Worm (Caenorhabditis elegans): ENCODE results near the gene atfs-1.
A peak's percentile ranks its signal among the peaks of the same experiment; 100 is the strongest.

Gene atfs-1

ce11 chrV:14230788-14231583, 37.5 kb downstream of the atfs-1 start:
- TF ChIP-seq ama-1 (optimal IDR thresholded peaks at IDR 0.05) (no peak), tbx-11 (GFP tag; IDR thresholded peaks at IDR 0.05) (no peak), hmg-4 (GFP tag; optimal IDR thresholded peaks at IDR 0.05) (no peak), aly-1 (tag; optimal IDR thresholded peaks at IDR 0.05) (no peak), ets-7 (tag; optimal IDR thresholded peaks at IDR 0.05) (no peak), pes-1 (GFP tag; IDR thresholded peaks at IDR 0.05) (no peak), F13C5.2 (tag; optimal IDR thresholded peaks at IDR 0.05) (no peak), B0310.2 (tag; optimal IDR thresholded peaks at IDR 0.05) (no peak)

- TF ChIP-seq flt-1 (GFP tag; IDR thresholded peaks at IDR 0.05) (no peak), aly-1 (tag; optimal IDR thresholded peaks at IDR 0.05) (no peak), B0310.2 (tag; optimal IDR thresholded peaks at IDR 0.05) (no peak)
Measured at ce11 chrV:14231656-14232055, 38.2 kb downstream of the atfs-1 start.

- no peak for TF ChIP-seq flt-1 (GFP tag; IDR thresholded peaks at IDR 0.05)
- TF ChIP-seq tra-4 (tag; optimal IDR thresholded peaks at IDR 0.05): no peak
- no peak for TF ChIP-seq pes-1 (GFP tag; IDR thresholded peaks at IDR 0.05)
- no peak for TF ChIP-seq tbx-37 (GFP tag; conservative IDR thresholded peaks at IDR 0.05)
- no peak for TF ChIP-seq aly-1 (tag; optimal IDR thresholded peaks at IDR 0.05)
- TF ChIP-seq hnd-1 (tag; optimal IDR thresholded peaks at IDR 0.05): no peak
- TF ChIP-seq hmbx-1 (tag; optimal IDR thresholded peaks at IDR 0.05): no peak
- TF ChIP-seq sea-1 (GFP tag; conservative IDR thresholded peaks at IDR 0.05): no peak
- TF ChIP-seq hmg-4 (GFP tag; optimal IDR thresholded peaks at IDR 0.05): no peak
- TF ChIP-seq ceh-13 (GFP tag; optimal IDR thresholded peaks at IDR 0.05): no peak
- TF ChIP-seq F13C5.2 (tag; optimal IDR thresholded peaks at IDR 0.05): no peak
- no peak for TF ChIP-seq tbx-11 (GFP tag; IDR thresholded peaks at IDR 0.05)
- no peak for TF ChIP-seq ama-1 (optimal IDR thresholded peaks at IDR 0.05)
- TF ChIP-seq ceh-36 (tag; optimal IDR thresholded peaks at IDR 0.05): no peak
- no peak for TF ChIP-seq B0310.2 (tag; optimal IDR thresholded peaks at IDR 0.05)
Measured at ce11 chrV:14235942-14236341, 42.5 kb downstream of the atfs-1 start, which contains the start of gene ent-3. Gene ent-3, minus strand, starts transcription at chrV:14236042.

ce11 chrV:14237447-14237846, 44.0 kb downstream of the atfs-1 start:
- 0 out of 2 replicates have a peak, but pooled peaks have one; percentile 42 for TF ChIP-seq flt-1 (GFP tag; IDR thresholded peaks at IDR 0.05)
- TF ChIP-seq pes-1 (GFP tag; IDR thresholded peaks at IDR 0.05): peak; percentile 65
- TF ChIP-seq sea-1 (GFP tag; conservative IDR thresholded peaks at IDR 0.05): 0 out of 2 replicates have a peak, but pooled peaks have one; percentile 25
- 0 out of 2 replicates have a peak, but pooled peaks have one; percentile 21 for TF ChIP-seq scrt-1 (GFP tag; IDR thresholded peaks at IDR 0.05)
- peak; percentile 32; the same call in 1 of the 2 replicates for TF ChIP-seq tbx-37 (GFP tag; conservative IDR thresholded peaks at IDR 0.05)

- TF ChIP-seq flt-1 (GFP tag; IDR thresholded peaks at IDR 0.05) (no peak), ceh-36 (tag; optimal IDR thresholded peaks at IDR 0.05) (no peak), F13C5.2 (tag; optimal IDR thresholded peaks at IDR 0.05) (no peak), aly-1 (tag; optimal IDR thresholded peaks at IDR 0.05) (no peak), tbx-37 (GFP tag; conservative IDR thresholded peaks at IDR 0.05) (no peak), scrt-1 (GFP tag; IDR thresholded peaks at IDR 0.05) (no peak), hmbx-1 (tag; optimal IDR thresholded peaks at IDR 0.05) (no peak), ama-1 (optimal IDR thresholded peaks at IDR 0.05) (no peak), pes-1 (GFP tag; IDR thresholded peaks at IDR 0.05) (no peak), ets-7 (tag; optimal IDR thresholded peaks at IDR 0.05) (no peak), sea-1 (GFP tag; conservative IDR thresholded peaks at IDR 0.05) (no peak), ceh-13 (GFP tag; optimal IDR thresholded peaks at IDR 0.05) (no peak), hnd-1 (tag; optimal IDR thresholded peaks at IDR 0.05) (no peak), hmg-4 (GFP tag; optimal IDR thresholded peaks at IDR 0.05) (no peak), tra-4 (tag; optimal IDR thresholded peaks at IDR 0.05) (no peak), tbx-11 (GFP tag; IDR thresholded peaks at IDR 0.05) (no peak), B0310.2 (tag; optimal IDR thresholded peaks at IDR 0.05) (no peak)
Measured at ce11 chrV:14240694-14241201, 47.3 kb downstream of the atfs-1 start, which contains the start of gene K02E11.10. Gene K02E11.10, minus strand, starts transcription at chrV:14241151.

DNA sequence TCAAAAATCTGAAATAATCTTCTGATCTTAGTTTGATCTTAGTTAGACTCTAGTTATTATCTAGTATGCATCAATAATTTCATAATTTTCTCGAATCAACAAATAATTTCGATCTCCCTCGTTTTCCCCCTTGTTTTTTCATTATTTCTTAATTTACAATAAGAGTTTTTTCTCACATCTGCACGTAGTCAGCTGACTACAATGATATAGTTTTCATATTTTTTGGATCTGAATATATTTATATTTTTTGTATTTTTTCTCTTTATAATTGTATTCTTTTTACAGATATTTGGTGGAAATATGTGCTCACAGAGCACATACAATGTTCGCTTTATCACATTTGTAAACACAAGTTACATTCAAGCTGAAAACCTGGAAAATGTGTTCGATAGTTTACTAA, 50.4 kb downstream of the atfs-1 start, which contains the start of gene sre-7:
TSS of gene sre-7 (plus strand) at position 301 of the 400 bp plus-strand sequence.
- TF ChIP-seq tbx-11 (GFP tag; IDR thresholded peaks at IDR 0.05) (no peak), ceh-36 (tag; optimal IDR thresholded peaks at IDR 0.05) (no peak), pes-1 (GFP tag; IDR thresholded peaks at IDR 0.05) (no peak), hnd-1 (tag; optimal IDR thresholded peaks at IDR 0.05) (no peak), hmbx-1 (tag; optimal IDR thresholded peaks at IDR 0.05) (no peak), tra-4 (tag; optimal IDR thresholded peaks at IDR 0.05) (no peak), tbx-37 (GFP tag; conservative IDR thresholded peaks at IDR 0.05) (no peak), hmg-4 (GFP tag; optimal IDR thresholded peaks at IDR 0.05) (no peak), ama-1 (optimal IDR thresholded peaks at IDR 0.05) (no peak), flt-1 (GFP tag; IDR thresholded peaks at IDR 0.05) (no peak)

DNA sequence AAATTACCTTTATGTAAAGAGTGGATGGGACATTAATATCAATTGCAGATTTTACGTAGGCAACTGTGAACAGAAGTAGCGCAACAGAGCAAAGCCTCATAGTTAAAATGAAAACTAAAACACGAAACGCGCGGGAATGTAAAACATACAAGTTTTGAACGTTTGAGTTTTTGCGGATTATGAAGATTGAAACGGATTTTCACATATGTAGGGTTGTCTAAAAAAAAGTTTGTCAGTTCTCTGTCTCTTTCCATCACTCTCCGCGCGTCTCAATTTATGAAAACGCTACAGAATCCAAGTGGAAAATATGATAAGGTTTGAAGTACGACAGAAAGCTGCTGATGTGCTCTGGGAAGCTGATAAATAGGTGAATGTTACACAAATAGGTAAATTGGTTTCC, 53.3 kb downstream of the atfs-1 start, which contains the start of gene K02E11.3:
TSS of gene K02E11.3 (minus strand) at position 101 of the 400 bp plus-strand sequence.
- TF ChIP-seq F13C5.2 (tag; optimal IDR thresholded peaks at IDR 0.05) (no peak), scrt-1 (GFP tag; IDR thresholded peaks at IDR 0.05) (no peak), tra-4 (tag; optimal IDR thresholded peaks at IDR 0.05) (no peak), flt-1 (GFP tag; IDR thresholded peaks at IDR 0.05) (no peak), ceh-13 (GFP tag; optimal IDR thresholded peaks at IDR 0.05) (no peak), sea-1 (GFP tag; conservative IDR thresholded peaks at IDR 0.05) (no peak), hmbx-1 (tag; optimal IDR thresholded peaks at IDR 0.05) (no peak), hnd-1 (tag; optimal IDR thresholded peaks at IDR 0.05) (no peak), tbx-11 (GFP tag; IDR thresholded peaks at IDR 0.05) (no peak), ama-1 (optimal IDR thresholded peaks at IDR 0.05) (no peak), hmg-4 (GFP tag; optimal IDR thresholded peaks at IDR 0.05) (no peak), ets-7 (tag; optimal IDR thresholded peaks at IDR 0.05) (no peak), ceh-36 (tag; optimal IDR thresholded peaks at IDR 0.05) (no peak), pes-1 (GFP tag; IDR thresholded peaks at IDR 0.05) (no peak), tbx-37 (GFP tag; conservative IDR thresholded peaks at IDR 0.05) (no peak), B0310.2 (tag; optimal IDR thresholded peaks at IDR 0.05) (no peak), aly-1 (tag; optimal IDR thresholded peaks at IDR 0.05) (no peak)

All from whole organism, early embryonic.